Worm (Caenorhabditis elegans): ENCODE results near the gene cst-2.

The cst-2 gene

DNA sequence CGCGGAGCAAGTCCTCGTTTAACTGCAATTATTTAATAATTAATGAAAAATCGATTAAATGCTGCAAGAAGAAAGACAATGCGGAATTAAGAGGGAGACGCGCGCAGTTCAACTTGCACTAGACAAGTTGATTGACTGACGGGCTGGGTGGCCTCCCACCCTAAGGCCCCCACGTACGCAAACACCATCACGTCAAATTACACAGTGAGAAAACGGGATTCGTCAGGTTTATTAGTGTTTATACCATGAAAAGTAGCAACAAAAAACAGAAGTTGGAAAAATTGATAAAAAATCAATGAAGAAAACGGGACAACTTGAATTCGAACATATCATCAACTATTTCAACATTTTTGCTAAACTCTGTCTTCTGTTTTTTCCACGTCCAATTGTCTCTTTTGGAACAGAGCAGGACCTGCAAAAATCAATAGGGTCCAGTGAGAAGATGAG lies 28.3 kb downstream of the cst-2 start (continued):
- peak; percentile 13 for TF ChIP-seq nfya-1 (tag; optimal IDR thresholded peaks at IDR 0.05)
- no peak for TF ChIP-seq pha-2 (tag; optimal IDR thresholded peaks at IDR 0.05)
- TF ChIP-seq ceh-2 (tag; optimal IDR thresholded peaks at IDR 0.05), result no peak

DNA sequence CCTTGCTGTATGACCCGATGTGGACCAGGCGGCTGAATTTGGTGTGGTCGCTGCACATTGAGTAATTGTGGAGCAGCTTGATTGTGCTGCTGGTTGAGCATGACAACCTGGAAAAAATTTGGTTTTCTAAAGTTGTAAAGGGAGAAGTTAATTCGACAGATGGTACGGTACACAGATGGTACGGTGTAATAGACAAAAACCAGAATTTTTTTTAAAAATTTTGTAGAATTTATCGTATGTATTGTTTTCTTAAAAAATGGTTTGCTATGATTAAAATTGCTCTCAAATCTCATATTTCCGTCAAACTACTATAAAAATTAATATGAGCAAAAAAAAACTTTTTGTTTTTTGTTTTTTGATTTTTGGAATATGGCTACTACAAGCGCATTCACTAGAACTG lies 29.0 kb downstream of the cst-2 start, which contains the start of gene pqn-15:
Gene pqn-15 (minus strand): TSS at position 101 of the 400 bp plus-strand sequence.
- TF ChIP-seq ttx-3 (tag; optimal IDR thresholded peaks at IDR 0.05), result no peak
- TF ChIP-seq T23F11.4 (GFP tag; optimal IDR thresholded peaks at IDR 0.05), result no peak

DNA sequence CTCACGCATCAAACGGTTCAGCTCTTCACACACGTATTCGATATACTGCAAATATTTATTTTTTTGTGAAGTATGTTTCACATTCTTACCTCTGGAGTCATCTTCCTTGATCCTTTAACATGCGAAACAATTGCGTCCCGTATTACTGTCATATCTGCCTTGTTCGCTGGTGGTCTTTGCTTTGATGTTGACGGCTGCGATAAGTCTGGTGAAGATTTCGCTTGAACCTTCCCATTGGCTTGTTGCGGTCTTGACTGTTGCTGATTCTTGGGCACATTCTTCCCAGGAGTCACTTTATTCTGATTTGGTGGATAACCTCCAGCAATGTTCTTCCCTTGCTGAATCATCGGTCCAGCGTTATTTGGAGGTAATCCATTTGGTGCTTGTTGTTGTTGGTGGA lies 32.6 kb downstream of the cst-2 start:
- no peak for TF ChIP-seq C08G9.2 (tag; optimal IDR thresholded peaks at IDR 0.05)
- TF ChIP-seq pax-1 (tag; optimal IDR thresholded peaks at IDR 0.05), result no peak

DNA sequence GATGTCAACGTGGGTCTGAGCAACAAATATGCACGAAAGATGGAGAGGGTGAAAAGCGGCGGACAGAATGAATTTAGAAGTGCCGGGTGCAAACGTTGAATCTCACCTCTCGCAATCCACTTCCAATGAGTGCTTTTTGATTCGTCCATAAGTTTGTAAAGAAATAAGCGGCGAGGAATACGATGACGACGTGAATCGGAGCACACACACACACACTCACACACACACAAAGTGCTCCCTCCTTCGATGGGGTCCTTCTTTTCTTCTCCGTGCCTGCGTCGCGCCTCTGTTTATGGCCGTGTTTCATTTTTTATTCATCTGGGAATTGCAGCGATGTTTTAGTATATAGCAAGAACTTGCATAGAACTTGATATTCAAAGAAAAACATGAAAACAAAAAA lies 38.4 kb downstream of the cst-2 start, which contains the start of gene paf-2:
Gene paf-2 (minus strand): TSS at position 290 of the 400 bp plus-strand sequence.
- TF ChIP-seq sdc-2 (tag; optimal IDR thresholded peaks at IDR 0.05) (no peak), fkh-6 (tag; optimal IDR thresholded peaks at IDR 0.05) (no peak), C08G9.2 (tag; optimal IDR thresholded peaks at IDR 0.05) (no peak)

DNA sequence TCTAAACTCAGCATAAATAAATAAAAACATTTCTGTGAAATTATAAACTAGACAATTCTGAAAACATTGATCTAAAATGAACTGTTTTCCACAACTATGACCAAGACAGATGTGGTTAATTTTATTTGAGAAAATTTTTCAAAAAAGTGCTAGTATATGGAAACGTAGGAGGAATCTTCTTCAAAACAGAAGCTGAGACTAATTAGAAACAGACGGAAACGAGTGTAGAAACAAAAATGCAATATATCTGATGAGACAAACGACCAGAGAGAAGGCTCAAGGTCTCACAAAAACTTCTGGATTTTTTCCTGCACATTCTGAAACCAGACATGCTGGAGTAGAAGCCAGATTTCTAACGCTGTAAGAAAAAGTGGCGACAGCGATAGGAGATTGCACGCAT lies 39.9 kb downstream of the cst-2 start:
- TF ChIP-seq nhr-11 (tag; optimal IDR thresholded peaks at IDR 0.05) (no peak), hlh-30 (tag; optimal IDR thresholded peaks at IDR 0.05; ENCODE audit: insufficient read depth) (no peak), pha-4 (tag; optimal IDR thresholded peaks at IDR 0.05) (no peak), ceh-48 (tag; optimal IDR thresholded peaks at IDR 0.05) (no peak), ceh-31 (tag; optimal IDR thresholded peaks at IDR 0.05) (no peak), dmd-4 (tag; optimal IDR thresholded peaks at IDR 0.05; ENCODE audit: borderline replicate concordance) (no peak), K09A11.1 (tag; optimal IDR thresholded peaks at IDR 0.05; ENCODE audit: insufficient read depth) (no peak), F13H6.1 (tag; optimal IDR thresholded peaks at IDR 0.05) (no peak), unc-42 (tag; optimal IDR thresholded peaks at IDR 0.05) (no peak)

DNA sequence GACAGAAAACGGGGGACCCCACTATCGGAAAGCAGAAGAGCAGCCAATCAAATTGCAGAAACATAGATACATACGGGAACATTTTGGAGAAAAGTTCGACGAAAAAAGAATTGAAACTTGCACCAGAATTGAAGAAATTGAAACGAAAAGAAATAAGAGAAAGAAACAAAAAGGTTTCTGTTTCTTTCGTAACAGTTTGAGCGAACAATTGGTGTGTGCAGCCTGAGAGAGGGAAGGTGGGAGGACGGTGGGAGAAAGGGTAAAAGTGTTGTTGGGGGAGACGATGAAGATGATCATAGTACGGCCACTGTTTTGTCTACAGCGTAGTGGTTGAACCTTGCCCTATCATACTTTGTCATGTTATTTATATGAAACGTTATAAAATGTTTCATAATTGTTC lies 40.9 kb downstream of the cst-2 start:
- TF ChIP-seq che-1 (tag; optimal IDR thresholded peaks at IDR 0.05) (peak; percentile 40), odd-2 (tag; optimal IDR thresholded peaks at IDR 0.05) (no peak), ceh-24 (tag; optimal IDR thresholded peaks at IDR 0.05) (no peak)

DNA sequence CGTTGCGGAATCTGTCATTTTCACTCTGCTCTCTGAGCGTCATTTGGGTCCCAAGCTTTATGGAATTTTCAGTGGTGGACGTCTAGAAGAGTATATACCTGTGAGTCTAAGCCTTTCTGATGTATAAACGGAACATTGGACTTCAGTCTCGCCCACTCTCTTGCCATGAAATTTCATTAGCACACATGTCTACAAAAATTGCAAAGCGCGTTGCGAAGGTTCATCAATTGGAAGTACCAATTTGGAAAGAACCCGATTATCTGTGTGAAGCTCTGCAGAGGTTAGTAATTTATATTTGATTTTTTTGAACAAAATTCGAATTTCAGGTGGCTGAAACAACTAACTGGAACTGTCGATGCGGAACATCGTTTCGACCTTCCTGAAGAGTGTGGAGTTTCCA lies 46.0 kb downstream of the cst-2 start:
- no peak for TF ChIP-seq ceh-14 (tag; optimal IDR thresholded peaks at IDR 0.05)
- no peak for TF ChIP-seq C38D4.7 (GFP tag; optimal IDR thresholded peaks at IDR 0.05)

DNA sequence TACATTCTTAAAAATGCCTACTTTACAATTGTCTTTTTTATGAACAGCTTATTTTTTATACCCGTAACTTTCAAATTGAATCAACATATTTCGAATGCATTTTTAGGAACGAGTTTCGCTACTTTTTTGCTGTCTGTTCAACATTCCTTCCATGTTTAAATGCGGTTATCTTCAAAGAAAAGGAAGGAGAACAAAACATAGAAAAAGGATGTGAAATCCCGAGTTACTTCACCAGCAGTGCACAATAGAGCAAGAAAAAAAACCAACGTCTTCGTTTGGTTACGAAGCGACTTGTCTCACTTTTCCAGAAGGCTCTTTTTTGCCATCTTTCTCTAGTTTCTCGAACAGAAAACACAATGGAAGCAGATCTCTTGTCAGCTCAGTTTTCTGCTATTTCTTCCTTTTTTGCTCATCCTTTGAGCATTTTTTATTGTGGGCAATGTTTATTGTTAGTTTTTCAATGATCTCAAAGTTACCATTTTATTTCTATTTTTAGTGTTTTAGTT lies 50.1 kb downstream of the cst-2 start, which contains the start of gene cka-2:
Gene cka-2 (plus strand): TSS at position 456 of the 506 bp plus-strand sequence.
- TF ChIP-seq unc-42 (tag; optimal IDR thresholded peaks at IDR 0.05), result peak; percentile 38
- TF ChIP-seq ttx-3 (tag; optimal IDR thresholded peaks at IDR 0.05), result no peak

DNA sequence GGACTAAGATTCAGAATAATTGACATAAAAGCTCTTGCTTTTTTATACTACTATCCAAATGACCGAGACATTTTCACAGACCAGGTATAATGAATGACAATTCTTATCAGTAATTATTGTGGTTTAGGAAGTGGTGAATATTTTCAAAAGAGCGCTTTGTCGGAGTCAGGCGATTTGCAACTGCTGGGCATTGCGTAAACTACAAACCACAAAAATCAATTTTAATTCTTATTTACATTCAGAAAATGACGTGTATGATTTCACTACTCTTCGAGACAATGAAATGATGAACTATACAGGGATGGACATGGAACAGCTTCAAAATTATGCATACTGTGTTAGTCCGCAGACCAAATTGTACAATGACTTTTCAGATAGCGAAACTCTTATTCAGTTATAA lies 51.4 kb downstream of the cst-2 start:
- no peak for TF ChIP-seq unc-42 (tag; optimal IDR thresholded peaks at IDR 0.05)
- no peak for TF ChIP-seq K09A11.1 (tag; optimal IDR thresholded peaks at IDR 0.05; ENCODE audit: insufficient read depth)
- no peak for TF ChIP-seq C08G9.2 (tag; optimal IDR thresholded peaks at IDR 0.05)

DNA sequence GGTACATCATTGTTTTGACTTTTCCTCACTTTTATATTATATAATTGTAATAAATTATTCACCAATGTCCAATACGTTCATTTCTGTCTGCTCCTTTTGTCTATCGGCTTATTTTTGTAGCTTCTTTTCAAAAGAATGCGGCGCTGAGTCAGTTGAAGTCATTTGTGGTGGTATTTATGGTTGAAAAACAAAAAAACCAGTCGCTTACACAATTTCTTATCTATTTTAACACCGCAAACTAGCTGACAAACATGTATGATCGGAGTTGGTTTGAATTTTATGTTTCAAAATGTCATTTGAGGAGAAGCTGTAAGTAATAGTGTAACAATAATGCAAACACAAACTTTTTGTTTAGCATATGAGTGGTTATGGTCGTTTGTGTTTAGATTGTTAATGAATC lies 51.9 kb downstream of the cst-2 start, which contains the start of gene ets-10:
Gene ets-10 (plus strand): TSS at position 201 of the 400 bp plus-strand sequence.
- no peak for TF ChIP-seq ceh-45 (GFP tag; IDR thresholded peaks at IDR 0.05)
- no peak for TF ChIP-seq nfya-1 (tag; optimal IDR thresholded peaks at IDR 0.05)
- no peak for TF ChIP-seq pax-1 (tag; optimal IDR thresholded peaks at IDR 0.05)
- no peak for TF ChIP-seq ceh-9 (tag; optimal IDR thresholded peaks at IDR 0.05)
- no peak for TF ChIP-seq ceh-6 (GFP tag; optimal IDR thresholded peaks at IDR 0.05)
- no peak for TF ChIP-seq lin-11 (tag; optimal IDR thresholded peaks at IDR 0.05)
- no peak for TF ChIP-seq dve-1 (tag; optimal IDR thresholded peaks at IDR 0.05)
- no peak for TF ChIP-seq che-1 (tag; optimal IDR thresholded peaks at IDR 0.05)
- TF ChIP-seq unc-55 (GFP tag; optimal IDR thresholded peaks at IDR 0.05), result no peak
- TF ChIP-seq pqm-1 (tag; optimal IDR thresholded peaks at IDR 0.05), result no peak
- no peak for TF ChIP-seq C08G9.2 (tag; optimal IDR thresholded peaks at IDR 0.05)
- no peak for TF ChIP-seq pros-1 (tag; optimal IDR thresholded peaks at IDR 0.05)
